3 worm cellular contexts compared by ENCODE assay signal in genomic region chrII:9112851-9113250, ce11.
TF ChIP-seq lines count a peak whose summit lies in the region.

jun-1 (plus strand) TSS chrII:9113157.

TF ChIP-seq in whole organism, L1 larva, 84 proteins besides CTCF, POLR2A, EP300 and RAD21 (continued from another document and continues in another):
- TF ChIP-seq efl-1 (optimal IDR thresholded peaks at IDR 0.05; lab: Kevin White, UChicago) (peak; percentile 82 to 90), efl-1 (GFP tag; optimal IDR thresholded peaks at IDR 0.05 in 1 of 2; lab: Kevin White, UChicago) (peak; percentile 59 to 95), lin-39 (tag; optimal IDR thresholded peaks at IDR 0.05; lab: Kevin White, UChicago) (peak; percentile 29), grh-1 (GFP tag; IDR thresholded peaks at IDR 0.05; lab: Robert Waterston, UW) (peak; percentile 83), nhr-84 (tag; optimal IDR thresholded peaks at IDR 0.05; lab: Kevin White, UChicago) (no peak), snu-23 (GFP tag; optimal IDR thresholded peaks at IDR 0.05; lab: Kevin White, UChicago) (peak; percentile 93), ceh-90 (tag; optimal IDR thresholded peaks at IDR 0.05; lab: Kevin White, UChicago) (no peak), nhr-76 (tag; optimal IDR thresholded peaks at IDR 0.05; lab: Kevin White, UChicago) (no peak), lin-15B (tag; optimal IDR thresholded peaks at IDR 0.05; lab: Kevin White, UChicago) (peak; percentile 37), ama-1 (optimal IDR thresholded peaks at IDR 0.05; lab: Kevin White, UChicago) (no peak), lin-14 (GFP tag; optimal IDR thresholded peaks at IDR 0.05; lab: Kevin White, UChicago) (peak; percentile 97), mef-2 (tag; optimal IDR thresholded peaks at IDR 0.05; lab: Kevin White, UChicago) (no peak), isw-1 (GFP tag; IDR thresholded peaks at IDR 0.05; lab: Robert Waterston, UW) (peak; percentile 75), sptf-1 (tag; optimal IDR thresholded peaks at IDR 0.05; lab: Kevin White, UChicago) (no peak), unc-130 (tag; optimal IDR thresholded peaks at IDR 0.05; lab: Kevin White, UChicago) (peak; percentile 36), tlp-1 (tag; optimal IDR thresholded peaks at IDR 0.05; lab: Kevin White, UChicago) (no peak), pag-3 (tag; optimal IDR thresholded peaks at IDR 0.05; lab: Kevin White, UChicago; ENCODE audit: borderline replicate concordance, insufficient read depth) (no peak), nhr-90 (tag; optimal IDR thresholded peaks at IDR 0.05; lab: Kevin White, UChicago; ENCODE audit: poor library complexity) (peak; percentile 80), jun-1 (tag; optimal IDR thresholded peaks at IDR 0.05; lab: Kevin White, UChicago) (no peak), xbp-1 (tag; optimal IDR thresholded peaks at IDR 0.05; lab: Kevin White, UChicago) (peak; percentile 65), nhr-85 (tag; lab: Kevin White, UChicago) (peak; percentile 98), ztf-4 (tag; optimal IDR thresholded peaks at IDR 0.05; lab: Kevin White, UChicago) (peak; percentile 68), nhr-71 (tag; optimal IDR thresholded peaks at IDR 0.05; lab: Kevin White, UChicago) (peak; percentile 96), elt-3 (tag; optimal IDR thresholded peaks at IDR 0.05; lab: Kevin White, UChicago) (peak in 3 of 6 experiments; percentile 48 to 93 (median 87)), unc-62 (GFP tag; optimal IDR thresholded peaks at IDR 0.05; lab: Kevin White, UChicago) (no peak), hpl-2 (GFP tag; optimal IDR thresholded peaks at IDR 0.05; lab: Kevin White, UChicago) (peak; percentile 37), C34B4.2 (tag; optimal IDR thresholded peaks at IDR 0.05; lab: Kevin White, UChicago) (no peak), sup-37 (GFP tag; optimal IDR thresholded peaks at IDR 0.05; lab: Kevin White, UChicago) (peak; percentile 28), fkh-8 (tag; optimal IDR thresholded peaks at IDR 0.05; lab: Kevin White, UChicago) (peak; percentile 88), nhr-28 (tag; optimal IDR thresholded peaks at IDR 0.05; lab: Kevin White, UChicago) (peak; percentile 68), fkh-10 (GFP tag; optimal IDR thresholded peaks at IDR 0.05; lab: Kevin White, UChicago) (peak; percentile 49), lin-13 (GFP tag; optimal IDR thresholded peaks at IDR 0.05; lab: Kevin White, UChicago) (peak; percentile 77), hlh-4 (tag; optimal IDR thresholded peaks at IDR 0.05; lab: Kevin White, UChicago) (no peak), mab-9 (GFP tag; IDR thresholded peaks at IDR 0.05; lab: Robert Waterston, UW) (0 out of 2 replicates have a peak, but pooled peaks have one; percentile 42), lin-35 (GFP tag; optimal IDR thresholded peaks at IDR 0.05; lab: Kevin White, UChicago) (peak; percentile 77 to 78), egl-13 (tag; optimal IDR thresholded peaks at IDR 0.05; lab: Kevin White, UChicago) (peak; percentile 14), alr-1 (tag; optimal IDR thresholded peaks at IDR 0.05; lab: Kevin White, UChicago; ENCODE audit: borderline replicate concordance) (no peak), swsn-7 (tag; optimal IDR thresholded peaks at IDR 0.05; lab: Kevin White, UChicago) (peak; percentile 86), lir-3 (tag; optimal IDR thresholded peaks at IDR 0.05; lab: Kevin White, UChicago; ENCODE audit: poor library complexity) (peak; percentile 60), ces-1 (GFP tag; optimal IDR thresholded peaks at IDR 0.05; lab: Kevin White, UChicago) (no peak), unc-30 (tag; optimal IDR thresholded peaks at IDR 0.05; lab: Kevin White, UChicago) (no peak), nhr-47 (tag; optimal IDR thresholded peaks at IDR 0.05; lab: Kevin White, UChicago) (peak; percentile 85), dpl-1 (GFP tag; optimal IDR thresholded peaks at IDR 0.05; lab: Kevin White, UChicago) (peak; percentile 63 to 69 (median 66))

TF ChIP-seq in whole organism, L3 larva, 47 proteins besides CTCF, POLR2A, EP300 and RAD21 (continued from another document):
- peak; percentile 53 for TF ChIP-seq lin-15B (tag; optimal IDR thresholded peaks at IDR 0.05; lab: Kevin White, UChicago)
- peak; percentile 38 for TF ChIP-seq nhr-77 (tag; optimal IDR thresholded peaks at IDR 0.05; lab: Kevin White, UChicago)
- TF ChIP-seq nhr-11 (tag; optimal IDR thresholded peaks at IDR 0.05; lab: Kevin White, UChicago), result peak; percentile 56
- TF ChIP-seq skn-1 (tag; optimal IDR thresholded peaks at IDR 0.05; lab: Kevin White, UChicago), result peak; percentile 54
- TF ChIP-seq nfya-1 (tag; optimal IDR thresholded peaks at IDR 0.05; lab: Kevin White, UChicago; ENCODE audit: insufficient read depth), result peak; percentile 82
- peak; percentile 74 for TF ChIP-seq lsy-12 (tag; optimal IDR thresholded peaks at IDR 0.05; lab: Kevin White, UChicago)
- TF ChIP-seq nhr-25 (tag; optimal IDR thresholded peaks at IDR 0.05; lab: Kevin White, UChicago), result peak; percentile 90
- peak; percentile 37 for TF ChIP-seq R02D3.7 (tag; optimal IDR thresholded peaks at IDR 0.05; lab: Kevin White, UChicago)
- TF ChIP-seq mdl-1 (tag; optimal IDR thresholded peaks at IDR 0.05; lab: Kevin White, UChicago), result peak; percentile 52
- peak; percentile 54 for TF ChIP-seq ceh-82 (tag; optimal IDR thresholded peaks at IDR 0.05; lab: Kevin White, UChicago)
- peak in 2 of 3 experiments; percentile 9 to 57 for TF ChIP-seq elt-3 (tag; optimal IDR thresholded peaks at IDR 0.05; lab: Kevin White, UChicago)
- TF ChIP-seq nhr-237 (tag; optimal IDR thresholded peaks at IDR 0.05; lab: Kevin White, UChicago), result no peak
- no peak for TF ChIP-seq fkh-2 (tag; optimal IDR thresholded peaks at IDR 0.05; lab: Kevin White, UChicago)

TF ChIP-seq in whole organism, young adult, 124 proteins besides CTCF, POLR2A, EP300 and RAD21 (continued from another document):
- TF ChIP-seq zfh-2 (GFP tag; conservative IDR thresholded peaks at IDR 0.05; lab: Robert Waterston, UW), result peak; percentile 94
- peak; percentile 34 for TF ChIP-seq ZK185.1 (tag; optimal IDR thresholded peaks at IDR 0.05; lab: Kevin White, UChicago; ENCODE audit: poor library complexity, severe bottlenecking)
- TF ChIP-seq F49E8.2 (tag; optimal IDR thresholded peaks at IDR 0.05; lab: Kevin White, UChicago; ENCODE audit: insufficient read depth), result no peak
- TF ChIP-seq snpc-4 (GFP tag; optimal IDR thresholded peaks at IDR 0.05; lab: Kevin White, UChicago), result no peak
- peak in 3 of 4 experiments; percentile 3 to 36 (median 26) for TF ChIP-seq snpc-4 (tag; optimal IDR thresholded peaks at IDR 0.05; lab: Kevin White, UChicago)
- TF ChIP-seq C06A6.2 (GFP tag; conservative IDR thresholded peaks at IDR 0.05; lab: Robert Waterston, UW), result peak; percentile 54
- TF ChIP-seq nhr-80 (tag; optimal IDR thresholded peaks at IDR 0.05; lab: Kevin White, UChicago), result peak; percentile 41
- TF ChIP-seq ztf-25 (GFP tag; IDR thresholded peaks at IDR 0.05; lab: Robert Waterston, UW), result no peak
- peak; percentile 69 for TF ChIP-seq ztf-26 (tag; optimal IDR thresholded peaks at IDR 0.05; lab: Kevin White, UChicago)
- peak; percentile 17 for TF ChIP-seq rpc-1 (optimal IDR thresholded peaks at IDR 0.05; lab: Kevin White, UChicago)
- no peak for TF ChIP-seq rpc-1 (tag; optimal IDR thresholded peaks at IDR 0.05; lab: Kevin White, UChicago)
- TF ChIP-seq ztf-18 (tag; optimal IDR thresholded peaks at IDR 0.05; lab: Kevin White, UChicago), result no peak
